Worm (Caenorhabditis elegans): ENCODE data around the gene clec-178.

The clec-178 gene

ce11 chrIV:5703917-5704316 lies 50.2 kb downstream of the clec-178 start:
- TF ChIP-seq nhr-237 (tag; optimal IDR thresholded peaks at IDR 0.05) (no peak), blmp-1 (tag; optimal IDR thresholded peaks at IDR 0.05) (peak; percentile 67)

Data from whole organism, mixed stage, embryonic.